Worm (Caenorhabditis elegans) whole organism, L1 larva: Measurements from ENCODE around the gene clec-62.

Source experiments
- C04F5.9 ChIP-seq: sonication (generic microtip); optimal IDR thresholded peaks from 2 replicates; lab custom pipeline; 2016; ENCODE audit warnings: missing genetic modification characterization, missing compliant biosample characterization
- C16A3.4 ChIP-seq: fragments of 150-350 bp; optimal IDR thresholded peaks from 2 replicates; lab custom pipeline; 2014; ENCODE audit warnings: missing biosample characterization, missing genetic modification characterization
- F16B12.6 ChIP-seq: fragments of 150-350 bp; optimal IDR thresholded peaks from 2 replicates; lab custom pipeline; 2014; ENCODE audit warnings: missing biosample characterization, missing genetic modification characterization
- aha-1 ChIP-seq: fragments of 150-350 bp; optimal IDR thresholded peaks from 2 replicates; lab custom pipeline; 2014; ENCODE audit warnings: missing biosample characterization, missing genetic modification characterization
- alr-1 ChIP-seq: fragments of 200-800 bp; sonication (Bioruptor generic); optimal IDR thresholded peaks from 2 replicates; lab custom pipeline; 2018; ENCODE audit warnings: borderline replicate concordance, mild to moderate bottlenecking, missing genetic modification characterization, missing compliant biosample characterization
- aly-2 ChIP-seq: fragments of 150-350 bp; optimal IDR thresholded peaks from 2 replicates; lab custom pipeline; 2014; ENCODE audit warnings: missing biosample characterization, missing genetic modification characterization
- ceh-63 ChIP-seq: fragments of 200-800 bp; sonication (Bioruptor generic); optimal IDR thresholded peaks from 2 replicates; lab custom pipeline; 2018; ENCODE audit warnings: mild to moderate bottlenecking, missing genetic modification characterization, missing compliant biosample characterization
- ceh-8 ChIP-seq: fragments of 200-800 bp; sonication (Bioruptor generic); optimal IDR thresholded peaks from 2 replicates; lab custom pipeline; 2018; ENCODE audit warnings: mild to moderate bottlenecking, missing genetic modification characterization, moderate library complexity, missing compliant biosample characterization
- ceh-88 ChIP-seq: fragments of 200-800 bp; sonication (Bioruptor generic); IDR thresholded peaks from 2 replicates; pipeline ENCODE4 v1.3.6; 2022; ENCODE audit warnings: missing genetic modification characterization, missing compliant biosample characterization
- ceh-90 ChIP-seq: sonication (generic microtip); optimal IDR thresholded peaks from 2 replicates; lab custom pipeline; 2016; ENCODE audit warnings: missing genetic modification characterization, missing compliant biosample characterization
- ces-1 ChIP-seq: fragments of 150-350 bp; optimal IDR thresholded peaks from 2 replicates; lab custom pipeline; 2014; ENCODE audit warnings: missing biosample characterization, missing genetic modification reagents, missing genetic modification characterization
- efl-1 ChIP-seq, 4 experiments: fragments of 150-350 bp; optimal IDR thresholded peaks in 3 of 4; peaks in 1 of 4; 1 replicate in 1 of 4; 2 replicates in 3 of 4; lab custom pipeline; 2014; ENCODE audit warnings: missing biosample characterization in 2 of 4, missing genetic modification characterization in 2 of 4, missing genetic modification reagents in 2 of 4
- egl-13 ChIP-seq: sonication (generic microtip); optimal IDR thresholded peaks from 2 replicates; lab custom pipeline; 2016; ENCODE audit warnings: missing genotype, missing genetic modification reagents, missing genetic modification characterization, missing compliant biosample characterization
- egl-27 ChIP-seq, 2 experiments: fragments of 150-350 bp in 1 of 2; sonication (generic microtip); optimal IDR thresholded peaks; 3 replicates each; lab custom pipeline; 2017 to 2018; ENCODE audit warnings: missing biosample characterization in 2 of 2, missing genetic modification characterization in 2 of 2, missing genetic modification reagents in 2 of 2
- ets-5 ChIP-seq: fragments of 200-800 bp; sonication (Bioruptor generic); IDR thresholded peaks from 2 replicates; pipeline ENCODE4 v1.3.6; 2022; ENCODE audit warnings: missing genetic modification characterization, missing compliant biosample characterization
- fkh-4 ChIP-seq: sonication (generic microtip); optimal IDR thresholded peaks from 2 replicates; lab custom pipeline; 2016; ENCODE audit warnings: missing compliant biosample characterization, missing genetic modification characterization, borderline replicate concordance
- fkh-8 ChIP-seq: sonication (generic microtip); optimal IDR thresholded peaks from 2 replicates; lab custom pipeline; 2016; ENCODE audit warnings: mild to moderate bottlenecking, missing genetic modification characterization, missing compliant biosample characterization
- fos-1 ChIP-seq: fragments of 150-350 bp; optimal IDR thresholded peaks from 2 replicates; lab custom pipeline; 2014; ENCODE audit warnings: missing biosample characterization, missing genetic modification characterization
- hpl-2 ChIP-seq: fragments of 150-350 bp; optimal IDR thresholded peaks from 2 replicates; lab custom pipeline; 2014; ENCODE audit warnings: missing biosample characterization, missing genetic modification reagents, missing genetic modification characterization
- isw-1 ChIP-seq: fragments of 200-800 bp; sonication (Bioruptor generic); IDR thresholded peaks from 2 replicates; pipeline ENCODE4 v1.3.6; 2022; ENCODE audit warnings: missing genetic modification characterization, missing compliant biosample characterization
- lin-13 ChIP-seq: fragments of 150-350 bp; optimal IDR thresholded peaks from 2 replicates; lab custom pipeline; 2014; ENCODE audit warnings: missing biosample characterization, missing genetic modification reagents, missing genetic modification characterization
- lin-39 ChIP-seq: fragments of 150-350 bp; optimal IDR thresholded peaks from 2 replicates; lab custom pipeline; 2014; ENCODE audit warnings: missing biosample characterization, missing genetic modification reagents, missing genetic modification characterization
- mep-1 ChIP-seq: fragments of 150-350 bp; optimal IDR thresholded peaks from 2 replicates; lab custom pipeline; 2014; ENCODE audit warnings: missing biosample characterization, missing genetic modification characterization
- nhr-11 ChIP-seq: fragments of 150-350 bp; optimal IDR thresholded peaks from 2 replicates; lab custom pipeline; 2014; ENCODE audit warnings: missing biosample characterization, missing genetic modification characterization
- nhr-12 ChIP-seq: sonication (generic microtip); optimal IDR thresholded peaks from 2 replicates; lab custom pipeline; 2017; ENCODE audit warnings: missing biosample characterization, missing genetic modification characterization
- nhr-19 ChIP-seq: fragments of 200-800 bp; sonication (Bioruptor generic); conservative IDR thresholded peaks from 2 replicates; pipeline ENCODE4 v1.3.6; 2022; ENCODE audit warnings: missing genetic modification characterization, missing compliant biosample characterization
- nhr-20 ChIP-seq: sonication (generic microtip); optimal IDR thresholded peaks from 2 replicates; lab custom pipeline; 2016; ENCODE audit warnings: mild to moderate bottlenecking, missing genetic modification characterization, missing compliant biosample characterization
- nhr-237 ChIP-seq: fragments of 150-350 bp; optimal IDR thresholded peaks from 2 replicates; lab custom pipeline; 2014; ENCODE audit warnings: missing biosample characterization, missing genetic modification characterization
- nhr-28 ChIP-seq: fragments of 150-350 bp; optimal IDR thresholded peaks from 2 replicates; lab custom pipeline; 2014; ENCODE audit warnings: missing biosample characterization, missing genetic modification characterization
- nhr-47 ChIP-seq: sonication (generic microtip); optimal IDR thresholded peaks from 2 replicates; lab custom pipeline; 2016; ENCODE audit warnings: mild to moderate bottlenecking, missing genetic modification characterization, moderate library complexity, missing compliant biosample characterization
- nhr-71 ChIP-seq: sonication (generic microtip); optimal IDR thresholded peaks from 2 replicates; lab custom pipeline; 2016; ENCODE audit warnings: mild to moderate bottlenecking, missing genetic modification characterization, moderate library complexity, missing compliant biosample characterization
- nhr-84 ChIP-seq: sonication (generic microtip); optimal IDR thresholded peaks from 2 replicates; lab custom pipeline; 2017; ENCODE audit warnings: missing biosample characterization, missing genetic modification characterization
- nhr-90 ChIP-seq: sonication (generic microtip); optimal IDR thresholded peaks from 2 replicates; lab custom pipeline; 2016; ENCODE audit warnings: mild to moderate bottlenecking, missing genetic modification characterization, missing compliant biosample characterization; ENCODE audit not compliant: poor library complexity
- pax-3 ChIP-seq: fragments of 200-800 bp; sonication (Bioruptor generic); optimal IDR thresholded peaks from 2 replicates; lab custom pipeline; 2018; ENCODE audit warnings: mild to moderate bottlenecking, missing genetic modification characterization, moderate library complexity, missing compliant biosample characterization
- pqm-1 ChIP-seq: sonication (generic microtip); optimal IDR thresholded peaks from 3 replicates; lab custom pipeline; 2017; ENCODE audit warnings: missing biosample characterization, missing genetic modification characterization
- rnt-1 ChIP-seq: sonication (generic microtip); optimal IDR thresholded peaks from 2 replicates; lab custom pipeline; 2016; ENCODE audit warnings: mild to moderate bottlenecking, missing genetic modification characterization, moderate library complexity, missing compliant biosample characterization
- sptf-1 ChIP-seq: fragments of 150-350 bp; optimal IDR thresholded peaks from 2 replicates; lab custom pipeline; 2014; ENCODE audit warnings: missing biosample characterization, missing genetic modification characterization
- swsn-7 ChIP-seq: sonication (generic microtip); optimal IDR thresholded peaks from 2 replicates; lab custom pipeline; 2016; ENCODE audit warnings: missing genetic modification characterization, missing compliant biosample characterization
- tlp-1 ChIP-seq: fragments of 150-350 bp; optimal IDR thresholded peaks from 2 replicates; lab custom pipeline; 2014; ENCODE audit warnings: missing biosample characterization, missing genetic modification characterization
- unc-130 ChIP-seq: fragments of 150-350 bp; optimal IDR thresholded peaks from 2 replicates; lab custom pipeline; 2017; ENCODE audit warnings: missing biosample characterization, missing genetic modification characterization, inconsistent platforms
- unc-62 ChIP-seq: fragments of 150-350 bp; optimal IDR thresholded peaks from 2 replicates; lab custom pipeline; 2014; ENCODE audit warnings: missing biosample characterization, missing genetic modification reagents, missing genetic modification characterization
- unc-98 ChIP-seq: fragments of 200-800 bp; sonication (Bioruptor generic); IDR thresholded peaks from 2 replicates; pipeline ENCODE4 v1.3.6; 2022; ENCODE audit warnings: missing genetic modification characterization, missing compliant biosample characterization
- zag-1 ChIP-seq: fragments of 150-350 bp; optimal IDR thresholded peaks from 2 replicates; lab custom pipeline; 2014; ENCODE audit warnings: missing biosample characterization, missing genetic modification characterization
- zip-4 ChIP-seq: fragments of 200-800 bp; sonication (Bioruptor generic); optimal IDR thresholded peaks from 2 replicates; lab custom pipeline; 2018; ENCODE audit warnings: mild to moderate bottlenecking, missing genetic modification characterization, moderate library complexity, missing compliant biosample characterization
- ztf-11 ChIP-seq, 2 experiments: sonication (generic microtip); optimal IDR thresholded peaks; 2 replicates each; lab custom pipeline; 2016 to 2017; ENCODE audit warnings: missing genetic modification characterization in 2 of 2, missing biosample characterization in 1 of 2, missing compliant biosample characterization in 1 of 2

clec-62 gene

DNA sequence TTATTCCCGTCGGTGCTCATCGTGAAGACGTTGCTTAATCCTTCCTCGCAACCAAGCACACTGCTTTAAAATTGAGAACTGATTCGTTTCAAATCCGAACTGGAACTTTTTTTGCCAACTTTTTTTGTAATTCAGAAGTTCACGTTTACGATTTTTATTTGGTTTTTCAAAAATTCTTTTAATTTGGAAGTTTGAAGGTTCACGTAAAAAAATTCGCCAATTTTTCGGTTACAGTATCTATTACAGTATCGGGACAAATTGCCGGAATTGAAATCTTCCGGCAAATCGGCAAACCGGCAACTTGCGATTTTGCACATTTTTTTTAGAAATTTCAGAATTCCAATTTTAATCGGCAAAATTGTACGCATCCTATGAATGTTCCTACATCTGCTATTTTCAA is 33.3 kb upstream of the clec-62 start, which contains the start of gene F58G1.3:
TSS of gene F58G1.3 (minus strand) at position 101 of the 400 bp plus-strand sequence.
- no peak for TF ChIP-seq ceh-8
- no peak for TF ChIP-seq mep-1 (tag; lab: Kevin White, UChicago)
- no peak for TF ChIP-seq nhr-20
- no peak for TF ChIP-seq ceh-88 (GFP tag; lab: Robert Waterston, UW)

DNA sequence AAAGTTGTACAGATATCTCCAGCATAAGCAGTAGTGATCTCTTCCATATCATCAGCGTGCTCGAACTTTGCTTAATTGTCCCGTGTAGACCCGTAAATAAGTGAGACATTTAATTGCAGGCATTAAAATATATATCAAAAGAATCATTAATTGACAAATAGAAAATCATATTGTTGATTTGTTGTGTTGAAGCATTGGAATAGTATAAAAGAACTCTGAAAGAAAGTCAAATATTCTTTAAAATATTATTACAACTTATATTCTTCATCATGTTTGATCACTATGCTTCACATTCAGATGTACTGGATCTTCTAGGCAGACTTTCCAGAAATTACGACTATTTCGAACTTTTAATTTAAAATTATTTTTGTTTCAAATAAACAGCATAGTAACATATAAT is 30.6 kb upstream of the clec-62 start, which contains the start of gene F58G1.8:
TSS of gene F58G1.8 (minus strand) at position 101 of the 400 bp plus-strand sequence.
- TF ChIP-seq mep-1 (tag; lab: Kevin White, UChicago): no peak
- no peak for TF ChIP-seq C04F5.9 (tag; lab: Kevin White, UChicago)
- no peak for TF ChIP-seq F16B12.6 (tag; lab: Kevin White, UChicago)
- TF ChIP-seq nhr-20: no peak
- no peak for TF ChIP-seq ceh-63 (GFP tag; lab: Kevin White, UChicago)
- no peak for TF ChIP-seq ztf-11 (tag; optimal IDR thresholded peaks at IDR 0.05; lab: Kevin White, UChicago)
- TF ChIP-seq lin-39 (tag; lab: Kevin White, UChicago): no peak
- TF ChIP-seq ets-5: no peak
- no peak for TF ChIP-seq nhr-47 (tag; lab: Kevin White, UChicago)
- no peak for TF ChIP-seq fkh-4
- TF ChIP-seq tlp-1: no peak
- TF ChIP-seq unc-98: no peak
- TF ChIP-seq ceh-90: no peak
- TF ChIP-seq nhr-28: no peak
- TF ChIP-seq zag-1 (tag; lab: Kevin White, UChicago): no peak
- no peak for TF ChIP-seq swsn-7

DNA sequence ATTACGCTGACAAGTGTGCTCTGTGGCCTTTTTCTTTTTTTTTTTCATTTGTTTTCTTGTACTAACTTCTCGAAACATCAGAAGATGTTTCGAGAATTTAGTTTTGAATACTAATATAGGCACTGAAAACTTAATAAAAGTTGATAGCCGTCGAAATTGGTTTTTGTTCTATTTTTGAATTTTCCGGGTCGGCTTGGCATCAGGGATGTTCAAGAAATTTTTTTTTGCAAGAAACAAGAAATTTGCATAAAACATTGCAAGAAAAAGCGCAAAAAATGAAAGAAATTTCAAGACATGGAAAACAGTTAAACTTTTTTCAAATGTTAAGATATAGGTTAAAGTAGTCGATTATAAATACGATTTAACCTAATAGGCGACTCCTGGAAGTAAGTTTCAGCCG is 28.3 kb upstream of the clec-62 start:
- TF ChIP-seq zip-4: no peak
- TF ChIP-seq ceh-88 (GFP tag; lab: Robert Waterston, UW): no peak
- TF ChIP-seq nhr-237: no peak
- no peak for TF ChIP-seq lin-13 (GFP tag; lab: Kevin White, UChicago)
- no peak for TF ChIP-seq ces-1 (GFP tag; lab: Kevin White, UChicago)
- TF ChIP-seq hpl-2: no peak
- TF ChIP-seq aly-2: no peak
- no peak for TF ChIP-seq nhr-71 (tag; lab: Kevin White, UChicago)
- no peak for TF ChIP-seq ceh-8
- no peak for TF ChIP-seq fos-1
- no peak for TF ChIP-seq fkh-4
- TF ChIP-seq egl-27 (tag; optimal IDR thresholded peaks at IDR 0.05; lab: Kevin White, UChicago): no peak
- TF ChIP-seq pqm-1 (tag; lab: Kevin White, UChicago): no peak
- TF ChIP-seq efl-1 (optimal IDR thresholded peaks at IDR 0.05; lab: Kevin White, UChicago): no peak
- no peak for TF ChIP-seq efl-1 (GFP tag; optimal IDR thresholded peaks at IDR 0.05 in 1 of 2; lab: Kevin White, UChicago)
- TF ChIP-seq C16A3.4 (tag; lab: Kevin White, UChicago): no peak
- TF ChIP-seq aha-1 (tag; lab: Kevin White, UChicago): no peak
- no peak for TF ChIP-seq unc-130 (tag; lab: Kevin White, UChicago)

DNA sequence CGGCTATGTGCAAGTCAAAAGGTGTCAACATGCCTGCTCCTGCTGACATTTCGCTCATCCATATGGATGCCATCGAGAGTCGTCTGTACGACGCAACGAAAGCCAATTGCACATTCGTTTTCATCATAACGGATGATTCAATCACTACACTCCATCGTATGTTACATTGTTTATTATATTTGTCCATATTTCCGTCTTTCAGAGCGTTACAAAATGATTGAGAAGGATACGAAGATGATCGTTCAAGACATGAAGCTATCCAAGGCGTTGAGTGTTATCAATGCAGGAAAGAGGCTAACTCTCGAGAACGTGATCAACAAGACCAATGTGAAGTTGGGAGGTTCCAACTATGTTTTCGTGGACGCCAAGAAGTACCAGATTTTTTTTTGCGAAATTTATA is 26.6 kb upstream of the clec-62 start:
- TF ChIP-seq egl-13 (tag; lab: Kevin White, UChicago) (no peak), unc-62 (GFP tag; lab: Kevin White, UChicago) (no peak), alr-1 (tag; lab: Kevin White, UChicago) (no peak), rnt-1 (tag; lab: Kevin White, UChicago) (no peak), nhr-237 (no peak), nhr-12 (tag; lab: Kevin White, UChicago) (no peak), nhr-90 (no peak), ceh-63 (GFP tag; lab: Kevin White, UChicago) (no peak), aha-1 (tag; lab: Kevin White, UChicago) (no peak), sptf-1 (tag; lab: Kevin White, UChicago) (no peak), fkh-8 (no peak), nhr-84 (tag; lab: Kevin White, UChicago) (no peak), nhr-19 (GFP tag; lab: Robert Waterston, UW) (no peak), nhr-11 (tag; lab: Kevin White, UChicago) (no peak), isw-1 (GFP tag; lab: Robert Waterston, UW) (no peak), ztf-11 (tag; optimal IDR thresholded peaks at IDR 0.05; lab: Kevin White, UChicago) (no peak), pax-3 (tag; lab: Kevin White, UChicago) (no peak)
- TF ChIP-seq, all 84 proteins: peak for 0
